Worm (Caenorhabditis elegans): Measurements from ENCODE around the gene srh-149.
"Not testable (repeated sequence)": the region's sequence is repeated elsewhere in the genome, so short reads cannot be mapped to it uniquely, and the experiment has no call there.

Gene srh-149

DNA sequence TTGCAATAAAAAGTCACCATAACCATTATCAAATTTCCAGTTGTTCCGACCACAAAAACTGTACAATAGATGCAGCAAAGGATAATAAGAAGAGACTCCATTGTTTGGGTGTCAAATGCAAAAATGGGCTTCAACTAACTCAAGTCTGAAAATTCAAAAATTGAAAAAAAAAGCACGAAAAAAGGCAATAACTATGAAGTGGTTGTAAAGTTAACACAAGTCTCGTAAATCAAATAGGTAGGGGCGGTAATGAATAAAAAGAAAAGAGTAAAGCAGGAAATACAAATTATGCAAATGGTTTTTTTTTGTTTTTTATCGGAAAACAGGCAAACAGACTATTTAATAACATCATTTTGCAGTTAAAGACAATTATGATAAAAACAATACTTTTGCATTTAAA is 33.6 kb downstream of the srh-149 start, which contains the start of gene srsx-38:
Gene srsx-38 (minus strand): TSS at position 101 of the 400 bp plus-strand sequence.
- TF ChIP-seq nhr-10 (tag; optimal IDR thresholded peaks at IDR 0.05); unc-55 (GFP tag; optimal IDR thresholded peaks at IDR 0.05); lin-13 (GFP tag; optimal IDR thresholded peaks at IDR 0.05): not testable (repeated sequence)

DNA sequence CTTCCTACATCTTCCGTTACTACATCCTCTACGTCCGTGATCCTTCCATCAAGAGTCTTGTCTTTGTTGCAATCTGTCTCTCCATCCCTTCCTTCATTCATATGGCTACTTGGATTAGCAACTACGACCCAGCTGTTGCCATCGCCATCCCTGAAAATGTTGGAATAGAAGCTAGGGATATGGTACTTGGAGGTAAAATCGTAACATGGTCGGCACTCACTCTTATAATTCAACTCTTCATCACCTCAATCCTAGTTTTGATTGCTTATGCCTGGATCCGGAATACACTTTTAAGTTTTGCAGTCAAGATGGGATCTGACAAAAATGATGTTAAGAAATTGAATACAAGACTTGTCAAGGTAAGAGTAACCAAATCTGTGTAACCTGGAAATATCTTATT is 37.2 kb downstream of the srh-149 start, which contains the start of gene T26E4.18:
Gene T26E4.18 (minus strand): TSS at position 101 of the 400 bp plus-strand sequence.
- TF ChIP-seq alr-1, R02D3.7, dmd-4 (tag; optimal IDR thresholded peaks at IDR 0.05): not testable (repeated sequence)

DNA sequence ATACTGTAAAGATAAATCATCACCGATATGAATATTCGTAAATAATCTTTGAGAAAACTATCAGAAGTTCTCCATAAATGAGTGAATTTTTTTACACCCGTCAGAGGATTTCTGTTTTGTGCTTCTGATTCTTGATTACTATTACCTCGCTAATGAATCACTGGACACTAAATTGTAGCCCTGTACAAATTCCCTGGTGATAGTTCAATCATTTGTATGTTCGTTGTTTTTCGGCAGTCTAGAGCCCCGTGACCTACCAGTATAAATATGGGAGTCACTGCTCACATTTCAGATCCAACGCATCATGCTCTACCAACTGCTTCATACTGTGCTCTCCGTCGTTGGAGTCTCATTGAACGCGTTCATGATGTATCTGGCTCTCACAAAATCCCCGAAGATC is 37.9 kb downstream of the srh-149 start, which contains the start of gene srd-27:
Gene srd-27 (plus strand): TSS at position 301 of the 400 bp plus-strand sequence.
- not testable (repeated sequence) for TF ChIP-seq ztf-4, gmeb-1, nhr-129 (tag; optimal IDR thresholded peaks at IDR 0.05)

DNA sequence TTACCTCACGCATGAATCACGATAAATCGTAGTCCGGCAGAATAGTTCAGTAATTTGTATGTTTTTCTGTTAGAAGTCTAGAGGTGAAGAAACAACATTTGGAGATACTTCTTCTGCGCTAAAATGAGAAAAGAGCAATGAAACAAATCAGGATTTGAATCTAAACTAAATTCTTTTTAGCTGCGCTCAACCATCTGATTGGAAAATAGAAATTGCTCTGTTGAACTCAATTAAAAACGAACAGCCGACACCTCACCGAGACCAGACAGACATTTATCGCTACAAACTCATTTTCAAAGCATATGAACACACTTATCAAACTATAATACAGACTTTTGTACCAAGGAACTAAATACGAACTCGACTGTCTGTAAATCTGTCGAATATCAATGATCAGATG is 38.4 kb downstream of the srh-149 start, which contains the start of gene T26E4.9:
Gene T26E4.9 (minus strand): TSS at position 101 of the 400 bp plus-strand sequence.
- TF ChIP-seq nhr-12, ceh-16, R02D3.7 (tag; optimal IDR thresholded peaks at IDR 0.05): not testable (repeated sequence)

DNA sequence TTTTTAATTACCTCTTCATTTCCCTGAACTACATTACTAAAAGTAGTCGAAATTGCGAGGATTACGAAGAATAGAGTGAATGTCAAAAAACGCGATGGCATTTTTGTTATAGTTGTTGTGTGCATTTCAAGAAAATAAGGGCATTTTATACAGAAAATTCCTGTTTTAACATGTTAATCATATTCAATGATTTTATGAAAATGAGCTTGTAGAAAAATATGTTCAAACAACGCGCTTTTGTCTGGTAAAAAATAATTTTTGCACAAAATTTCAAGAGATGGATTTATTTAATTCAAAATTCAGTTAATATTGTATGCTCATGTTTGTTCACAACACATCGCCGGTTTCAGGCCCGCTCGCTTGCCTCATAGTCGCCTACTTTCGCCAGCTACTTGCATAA is 42.9 kb downstream of the srh-149 start, which contains the start of gene T26E4.10:
Gene T26E4.10 (minus strand): TSS at position 101 of the 400 bp plus-strand sequence.
- no peak for TF ChIP-seq nhr-12 (tag; optimal IDR thresholded peaks at IDR 0.05)
- TF ChIP-seq elt-1 (tag; optimal IDR thresholded peaks at IDR 0.05): no peak
- TF ChIP-seq sma-9 (GFP tag; optimal IDR thresholded peaks at IDR 0.05): no peak
- TF ChIP-seq sma-9 (tag; optimal IDR thresholded peaks at IDR 0.05): no peak
- no peak for TF ChIP-seq nhr-77 (tag; optimal IDR thresholded peaks at IDR 0.05)
- no peak for TF ChIP-seq nhr-11 (tag; optimal IDR thresholded peaks at IDR 0.05)
- TF ChIP-seq ZK546.5 (tag; optimal IDR thresholded peaks at IDR 0.05): no peak
- TF ChIP-seq Y55F3AM.14 (GFP tag; optimal IDR thresholded peaks at IDR 0.05): no peak
- no peak for TF ChIP-seq elt-3 (tag; optimal IDR thresholded peaks at IDR 0.05)
- no peak for TF ChIP-seq sma-3 (GFP tag; optimal IDR thresholded peaks at IDR 0.05)
- no peak for TF ChIP-seq mdl-1 (tag; optimal IDR thresholded peaks at IDR 0.05)

DNA sequence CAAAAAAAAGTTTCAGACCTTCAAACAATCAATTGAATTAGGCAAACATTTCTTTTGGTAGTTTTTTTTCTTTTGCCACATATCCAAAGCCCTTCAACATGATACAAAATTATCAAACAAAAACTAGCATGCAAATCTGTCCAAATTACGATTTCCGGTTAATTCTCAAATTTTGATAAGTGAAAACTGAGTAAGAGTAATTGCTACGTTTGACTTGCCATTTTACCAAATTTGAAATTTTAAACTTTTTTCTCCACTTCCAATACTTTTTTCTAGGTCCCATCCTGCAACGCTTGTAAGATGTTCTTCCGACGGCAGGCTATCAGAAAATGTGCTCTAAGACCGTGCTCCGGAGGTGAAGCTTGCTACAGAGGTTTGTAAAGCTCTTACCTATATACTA is 44.9 kb downstream of the srh-149 start, which contains the start of gene nhr-223:
Gene nhr-223 (plus strand): TSS at position 301 of the 400 bp plus-strand sequence.
- TF ChIP-seq nhr-10 (tag; optimal IDR thresholded peaks at IDR 0.05): no peak
- TF ChIP-seq Y55F3AM.14 (GFP tag; optimal IDR thresholded peaks at IDR 0.05): no peak
- no peak for TF ChIP-seq R02D3.7 (tag; optimal IDR thresholded peaks at IDR 0.05)
- no peak for TF ChIP-seq nhr-237 (tag; optimal IDR thresholded peaks at IDR 0.05)
- TF ChIP-seq mdl-1 (tag; optimal IDR thresholded peaks at IDR 0.05): no peak
- TF ChIP-seq skn-1 (tag; optimal IDR thresholded peaks at IDR 0.05): no peak
- no peak for TF ChIP-seq sma-9 (GFP tag; optimal IDR thresholded peaks at IDR 0.05)
- TF ChIP-seq sma-9 (tag; optimal IDR thresholded peaks at IDR 0.05): no peak
- TF ChIP-seq zag-1 (tag; optimal IDR thresholded peaks at IDR 0.05): no peak
- TF ChIP-seq mbf-1 (tag; optimal IDR thresholded peaks at IDR 0.05): no peak
- TF ChIP-seq lin-39 (tag; optimal IDR thresholded peaks at IDR 0.05): no peak
- TF ChIP-seq lsy-2 (tag; optimal IDR thresholded peaks at IDR 0.05): no peak
- no peak for TF ChIP-seq ztf-11 (tag; optimal IDR thresholded peaks at IDR 0.05)

DNA sequence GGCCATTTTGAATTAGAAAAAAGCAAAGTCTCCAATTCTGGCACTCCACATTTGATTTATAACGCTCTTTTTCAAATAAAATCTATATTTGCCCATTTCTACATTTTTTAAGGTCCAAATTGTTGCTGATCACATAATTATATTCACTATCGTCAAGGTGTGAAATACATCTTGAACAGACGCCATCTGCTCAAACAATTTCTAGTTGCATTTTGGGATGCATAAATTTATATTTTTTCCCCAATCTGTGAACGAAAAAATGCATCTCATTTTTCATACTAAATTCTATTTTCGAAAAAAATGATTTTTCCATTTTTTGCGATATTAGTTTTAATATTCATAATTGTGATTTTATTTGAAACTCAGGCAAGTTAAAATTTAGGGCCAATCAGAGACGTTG is 47.7 kb downstream of the srh-149 start, which contains the start of gene T26E4.7:
Gene T26E4.7 (plus strand): TSS at position 301 of the 400 bp plus-strand sequence.
- TF ChIP-seq C34F6.9 (tag; optimal IDR thresholded peaks at IDR 0.05) (no peak), ceh-82 (tag; optimal IDR thresholded peaks at IDR 0.05) (no peak), dmd-4 (tag; optimal IDR thresholded peaks at IDR 0.05) (no peak), sem-4 (tag; optimal IDR thresholded peaks at IDR 0.05) (no peak), peb-1 (tag; optimal IDR thresholded peaks at IDR 0.05) (no peak), mbf-1 (tag; optimal IDR thresholded peaks at IDR 0.05) (no peak), nhr-11 (tag; optimal IDR thresholded peaks at IDR 0.05) (no peak), nhr-237 (tag; optimal IDR thresholded peaks at IDR 0.05) (no peak), mdl-1 (tag; optimal IDR thresholded peaks at IDR 0.05) (no peak), ama-1 (optimal IDR thresholded peaks at IDR 0.05) (no peak), nhr-21 (tag; optimal IDR thresholded peaks at IDR 0.05) (no peak), Y55F3AM.14 (GFP tag; optimal IDR thresholded peaks at IDR 0.05) (no peak), skn-1 (tag; optimal IDR thresholded peaks at IDR 0.05) (no peak)

Data from whole organism, L2 larva.